Fruit fly (Drosophila melanogaster) whole organism, prepupa: Measurements from ENCODE around the gene CG42494.

Experiments
- Blimp-1 ChIP-seq: fragments of 200-800 bp; sonication (Bioruptor generic); optimal IDR thresholded peaks from 3 replicates; lab custom pipeline; 2017; ENCODE audit warnings: missing biosample characterization, missing genetic modification characterization, mild to moderate bottlenecking, moderate library complexity, missing genetic modification reagents
- CG10631 ChIP-seq: fragments of 200-800 bp; sonication (Bioruptor generic); optimal IDR thresholded peaks from 2 replicates; lab custom pipeline; 2016; ENCODE audit warnings: missing biosample characterization, missing genetic modification characterization
- CG10669 ChIP-seq: fragments of 200-800 bp; sonication (Bioruptor generic); optimal IDR thresholded peaks from 3 replicates; lab custom pipeline; 2018; ENCODE audit warnings: missing biosample characterization, mild to moderate bottlenecking, missing genetic modification characterization, moderate library complexity
- CG11762 ChIP-seq: fragments of 200-800 bp; sonication (Bioruptor generic); optimal IDR thresholded peaks from 3 replicates; lab custom pipeline; 2016; ENCODE audit warnings: missing biosample characterization, missing genetic modification characterization; ENCODE audit not compliant: insufficient read depth
- CG11902 ChIP-seq: fragments of 200-800 bp; sonication (Bioruptor generic); optimal IDR thresholded peaks from 3 replicates; lab custom pipeline; 2016; ENCODE audit warnings: missing biosample characterization, missing genetic modification characterization
- CG1621 ChIP-seq: fragments of 200-800 bp; sonication (Bioruptor generic); optimal IDR thresholded peaks from 3 replicates; lab custom pipeline; 2018; ENCODE audit warnings: missing biosample characterization, mild to moderate bottlenecking, missing genetic modification characterization
- CG3032 ChIP-seq: fragments of 200-800 bp; optimal IDR thresholded peaks from 2 replicates; lab custom pipeline; 2019; ENCODE audit warnings: missing biosample characterization, mild to moderate bottlenecking, missing genetic modification characterization, moderate library complexity
- CG32006 ChIP-seq: fragments of 200-800 bp; sonication (Bioruptor generic); optimal IDR thresholded peaks from 3 replicates; lab custom pipeline; 2017; ENCODE audit warnings: missing biosample characterization, mild to moderate bottlenecking, missing genetic modification characterization
- CG3919 ChIP-seq: fragments of 200-800 bp; sonication (Bioruptor generic); optimal IDR thresholded peaks from 3 replicates; lab custom pipeline; 2016; ENCODE audit warnings: missing biosample characterization, missing genetic modification characterization
- CG6163 ChIP-seq: fragments of 200-800 bp; sonication (Bioruptor generic); IDR thresholded peaks from 3 replicates; pipeline ENCODE4 v1.3.6; 2022; ENCODE audit warnings: missing biosample characterization, missing genetic modification characterization
- CG6792 ChIP-seq: fragments of 200-800 bp; sonication (Bioruptor generic); optimal IDR thresholded peaks from 3 replicates; lab custom pipeline; 2016; ENCODE audit warnings: missing biosample characterization, missing genetic modification characterization
- CG7368 ChIP-seq: fragments of 200-800 bp; sonication (Bioruptor generic); optimal IDR thresholded peaks from 3 replicates; lab custom pipeline; 2016; ENCODE audit warnings: missing biosample characterization, missing genetic modification characterization
- CG8119 ChIP-seq: fragments of 200-800 bp; sonication (Bioruptor generic); IDR thresholded peaks from 3 replicates; pipeline ENCODE4 v1.3.6; 2022; ENCODE audit warnings: missing biosample characterization, missing genetic modification characterization
- CG8632 ChIP-seq: fragments of 200-800 bp; sonication (Bioruptor generic); optimal IDR thresholded peaks from 3 replicates; lab custom pipeline; 2016; ENCODE audit warnings: missing biosample characterization, missing genetic modification characterization
- Eip75B ChIP-seq: fragments of 200-800 bp; sonication (Bioruptor generic); optimal IDR thresholded peaks from 3 replicates; lab custom pipeline; 2016; ENCODE audit warnings: missing biosample characterization, missing genetic modification characterization
- Eip78C ChIP-seq: fragments of 200-800 bp; sonication (Bioruptor generic); peaks from one replicate; lab custom pipeline; 2016; ENCODE audit warnings: missing biosample characterization, missing genetic modification characterization
- Eip93F ChIP-seq: fragments of 200-800 bp; sonication (Bioruptor generic); optimal IDR thresholded peaks from 2 replicates; lab custom pipeline; 2016; ENCODE audit warnings: missing biosample characterization, mild to moderate bottlenecking, missing genetic modification characterization
- Ets96B ChIP-seq: fragments of 200-800 bp; optimal IDR thresholded peaks from 2 replicates; lab custom pipeline; 2019; ENCODE audit warnings: missing biosample characterization, mild to moderate bottlenecking, missing genetic modification characterization, moderate library complexity
- Gug ChIP-seq: fragments of 200-800 bp; sonication (Bioruptor generic); IDR thresholded peaks from 2 replicates; pipeline ENCODE4 v1.3.6; 2022; ENCODE audit warnings: missing biosample characterization, missing genetic modification characterization
- Hr38 ChIP-seq: sonication (Bioruptor generic); optimal IDR thresholded peaks from 2 replicates; lab custom pipeline; 2016; ENCODE audit warnings: missing biosample characterization, missing genetic modification characterization
- Hr39 ChIP-seq: fragments of 200-800 bp; sonication (Bioruptor generic); optimal IDR thresholded peaks from 2 replicates; lab custom pipeline; 2016; ENCODE audit warnings: missing biosample characterization, missing genetic modification characterization
- Lpt ChIP-seq: fragments of 200-800 bp; sonication (Bioruptor generic); optimal IDR thresholded peaks from 3 replicates; lab custom pipeline; 2016; ENCODE audit warnings: missing biosample characterization, missing genetic modification characterization
- Met ChIP-seq: fragments of 200-800 bp; sonication (Bioruptor generic); optimal IDR thresholded peaks from 3 replicates; lab custom pipeline; 2016; ENCODE audit warnings: missing biosample characterization, missing genetic modification characterization
- Smox ChIP-seq: fragments of 200-800 bp; sonication (Bioruptor generic); optimal IDR thresholded peaks from 3 replicates; lab custom pipeline; 2016; ENCODE audit warnings: missing biosample characterization, missing genetic modification characterization
- Sox102F ChIP-seq: fragments of 200-800 bp; sonication (Bioruptor generic); optimal IDR thresholded peaks from 2 replicates; lab custom pipeline; 2016; ENCODE audit warnings: missing biosample characterization, mild to moderate bottlenecking, missing genetic modification characterization
- Sox15 ChIP-seq: fragments of 200-800 bp; sonication (Bioruptor generic); optimal IDR thresholded peaks from 3 replicates; lab custom pipeline; 2016; ENCODE audit warnings: missing biosample characterization, missing genetic modification characterization
- achi ChIP-seq: fragments of 200-800 bp; sonication (Bioruptor generic); optimal IDR thresholded peaks from 3 replicates; lab custom pipeline; 2016; ENCODE audit warnings: missing biosample characterization, missing genetic modification characterization
- acj6 ChIP-seq: fragments of 200-800 bp; sonication (Bioruptor generic); optimal IDR thresholded peaks from 3 replicates; lab custom pipeline; 2016; ENCODE audit warnings: missing biosample characterization, missing genetic modification characterization
- cyc ChIP-seq: fragments of 200-800 bp; sonication (Bioruptor generic); optimal IDR thresholded peaks from 3 replicates; lab custom pipeline; 2016; ENCODE audit warnings: missing biosample characterization, missing genetic modification characterization
- dac ChIP-seq: fragments of 200-800 bp; sonication (Bioruptor generic); optimal IDR thresholded peaks from 2 replicates; lab custom pipeline; 2017; ENCODE audit warnings: missing biosample characterization, mild to moderate bottlenecking, missing genetic modification characterization
- dsx ChIP-seq: fragments of 200-800 bp; optimal IDR thresholded peaks from 3 replicates; lab custom pipeline; 2019; ENCODE audit warnings: missing biosample characterization, mild to moderate bottlenecking, missing genetic modification characterization, moderate library complexity; ENCODE audit not compliant: poor library complexity, severe bottlenecking
- fd59A ChIP-seq: fragments of 200-800 bp; sonication (Bioruptor generic); optimal IDR thresholded peaks from 2 replicates; lab custom pipeline; 2017; ENCODE audit warnings: missing biosample characterization, mild to moderate bottlenecking, missing genetic modification characterization, missing genetic modification reagents
- fd85E ChIP-seq: fragments of 200-800 bp; sonication (Bioruptor generic); optimal IDR thresholded peaks from 3 replicates; lab custom pipeline; 2016; ENCODE audit warnings: missing biosample characterization, missing genetic modification characterization
- fkh ChIP-seq: fragments of 200-800 bp; sonication (Bioruptor generic); optimal IDR thresholded peaks from 3 replicates; lab custom pipeline; 2017; ENCODE audit warnings: missing biosample characterization, mild to moderate bottlenecking, missing genetic modification characterization, moderate library complexity
- lz ChIP-seq: fragments of 200-800 bp; sonication (Bioruptor generic); optimal IDR thresholded peaks from 3 replicates; lab custom pipeline; 2016; ENCODE audit warnings: missing biosample characterization, missing genetic modification characterization
- net ChIP-seq: fragments of 200-800 bp; sonication (Bioruptor generic); optimal IDR thresholded peaks from 3 replicates; lab custom pipeline; 2016; ENCODE audit warnings: missing biosample characterization, missing genetic modification characterization
- pdm3 ChIP-seq: fragments of 200-800 bp; sonication (Bioruptor generic); optimal IDR thresholded peaks from 3 replicates; lab custom pipeline; 2016; ENCODE audit warnings: missing biosample characterization, missing genetic modification characterization
- salr ChIP-seq, 2 experiments: fragments of 200-800 bp; sonication (Bioruptor generic); optimal IDR thresholded peaks; 3 replicates each; lab custom pipeline; 2016 to 2018; ENCODE audit warnings: missing biosample characterization in 2 of 2, missing genetic modification characterization in 2 of 2, mild to moderate bottlenecking in 1 of 2
- spab ChIP-seq: fragments of 200-800 bp; sonication (Bioruptor generic); optimal IDR thresholded peaks from 2 replicates; lab custom pipeline; 2017; ENCODE audit warnings: missing biosample characterization, mild to moderate bottlenecking, missing genetic modification characterization, missing genetic modification reagents
- ss ChIP-seq, 2 experiments: fragments of 200-800 bp; sonication (Bioruptor generic); optimal IDR thresholded peaks; 2 replicates in 1 of 2; 3 replicates in 1 of 2; lab custom pipeline; 2017 to 2018; ENCODE audit warnings: mild to moderate bottlenecking in 2 of 2, missing biosample characterization in 2 of 2, missing genetic modification characterization in 2 of 2, moderate library complexity in 1 of 2
- svp ChIP-seq: fragments of 200-800 bp; sonication (Bioruptor generic); peaks from one replicate; lab custom pipeline; 2016; ENCODE audit warnings: missing biosample characterization, missing genetic modification characterization
- topi ChIP-seq: fragments of 200-800 bp; sonication (Bioruptor generic); optimal IDR thresholded peaks from 3 replicates; lab custom pipeline; 2016; ENCODE audit warnings: missing biosample characterization, missing genetic modification characterization
- vri ChIP-seq: fragments of 200-800 bp; sonication (Bioruptor generic); optimal IDR thresholded peaks from 3 replicates; lab custom pipeline; 2016; ENCODE audit warnings: missing biosample characterization, mild to moderate bottlenecking, missing genetic modification characterization

CG42494 gene

DNA sequence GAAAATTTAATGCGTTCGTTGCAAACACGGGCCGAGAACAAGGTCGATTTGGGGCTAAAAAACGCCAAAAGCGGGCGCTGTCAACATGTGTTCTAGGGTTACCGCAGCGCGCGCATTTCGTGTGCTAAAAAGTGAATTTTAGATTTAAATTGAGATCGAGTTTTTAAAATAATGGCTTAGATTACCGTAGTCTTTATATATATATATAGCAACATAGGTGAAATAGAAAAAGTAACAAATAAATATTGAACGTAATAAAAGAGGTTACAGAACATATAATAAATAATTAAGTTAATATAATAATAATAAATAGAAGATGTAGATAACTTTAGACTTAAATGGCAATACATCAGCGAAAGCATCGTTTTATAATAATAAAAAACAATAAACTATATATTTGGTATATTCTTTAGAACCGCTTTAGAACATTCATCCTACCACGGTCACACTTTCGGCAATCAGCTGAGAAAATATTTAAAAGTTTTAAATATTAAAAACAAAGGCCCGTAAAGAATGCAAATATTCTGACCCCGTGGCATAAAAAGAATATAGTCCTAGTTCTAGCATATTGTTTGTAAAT, 40.7 kb upstream of the CG42494 start, which contains the start of the genes CG11537 and Alg2 (continued):
- no peak for TF ChIP-seq CG11762 (GFP tag; lab: Kevin White, UChicago)
- peak; percentile 16 for TF ChIP-seq vri (GFP tag; lab: Kevin White, UChicago)
- TF ChIP-seq Sox102F (GFP tag; lab: Kevin White, UChicago): no peak
- TF ChIP-seq salr (GFP tag; optimal IDR thresholded peaks at IDR 0.05; lab: Kevin White, UChicago): peak in 1 of 2 experiments; percentile 7
- no peak for TF ChIP-seq dac (GFP tag; lab: Kevin White, UChicago)
- no peak for TF ChIP-seq CG11902 (GFP tag; lab: Kevin White, UChicago)
- peak; percentile 31 for TF ChIP-seq CG3919 (GFP tag; lab: Kevin White, UChicago)
- no peak for TF ChIP-seq Hr39 (GFP tag; lab: Kevin White, UChicago)
- TF ChIP-seq Gug (GFP tag; lab: Robert Waterston, UW): no peak
- peak; percentile 10 for TF ChIP-seq Ets96B (tag; lab: Kevin White, UChicago)
- no peak for TF ChIP-seq acj6 (GFP tag; lab: Kevin White, UChicago)
- TF ChIP-seq svp (GFP tag; lab: Kevin White, UChicago): peak; percentile 64
- no peak for TF ChIP-seq Hr38
- peak; percentile 36 for TF ChIP-seq CG3032 (tag; lab: Kevin White, UChicago)
- TF ChIP-seq CG7368 (GFP tag; lab: Kevin White, UChicago): no peak
- no peak for TF ChIP-seq pdm3 (GFP tag; lab: Kevin White, UChicago)
- TF ChIP-seq CG6163: no peak
- no peak for TF ChIP-seq CG32006 (GFP tag; lab: Kevin White, UChicago)
- TF ChIP-seq cyc (GFP tag; lab: Kevin White, UChicago): no peak
- TF ChIP-seq net (GFP tag; lab: Kevin White, UChicago): no peak
- no peak for TF ChIP-seq CG10669 (GFP tag; lab: Kevin White, UChicago)
- no peak for TF ChIP-seq Lpt (GFP tag; lab: Kevin White, UChicago)
- TF ChIP-seq CG1621 (tag; lab: Kevin White, UChicago): no peak
- no peak for TF ChIP-seq fkh (GFP tag; lab: Kevin White, UChicago)
- TF ChIP-seq spab (GFP tag; lab: Kevin White, UChicago): no peak
- no peak for TF ChIP-seq CG8119 (GFP tag; lab: Robert Waterston, UW)
- no peak for TF ChIP-seq lz (GFP tag; lab: Kevin White, UChicago)
- no peak for TF ChIP-seq Blimp-1 (GFP tag; lab: Kevin White, UChicago)
- no peak for TF ChIP-seq Smox (GFP tag; lab: Kevin White, UChicago)
- no peak for TF ChIP-seq CG8632 (GFP tag; lab: Kevin White, UChicago)
- no peak for TF ChIP-seq Eip78C (GFP tag; lab: Kevin White, UChicago)

DNA sequence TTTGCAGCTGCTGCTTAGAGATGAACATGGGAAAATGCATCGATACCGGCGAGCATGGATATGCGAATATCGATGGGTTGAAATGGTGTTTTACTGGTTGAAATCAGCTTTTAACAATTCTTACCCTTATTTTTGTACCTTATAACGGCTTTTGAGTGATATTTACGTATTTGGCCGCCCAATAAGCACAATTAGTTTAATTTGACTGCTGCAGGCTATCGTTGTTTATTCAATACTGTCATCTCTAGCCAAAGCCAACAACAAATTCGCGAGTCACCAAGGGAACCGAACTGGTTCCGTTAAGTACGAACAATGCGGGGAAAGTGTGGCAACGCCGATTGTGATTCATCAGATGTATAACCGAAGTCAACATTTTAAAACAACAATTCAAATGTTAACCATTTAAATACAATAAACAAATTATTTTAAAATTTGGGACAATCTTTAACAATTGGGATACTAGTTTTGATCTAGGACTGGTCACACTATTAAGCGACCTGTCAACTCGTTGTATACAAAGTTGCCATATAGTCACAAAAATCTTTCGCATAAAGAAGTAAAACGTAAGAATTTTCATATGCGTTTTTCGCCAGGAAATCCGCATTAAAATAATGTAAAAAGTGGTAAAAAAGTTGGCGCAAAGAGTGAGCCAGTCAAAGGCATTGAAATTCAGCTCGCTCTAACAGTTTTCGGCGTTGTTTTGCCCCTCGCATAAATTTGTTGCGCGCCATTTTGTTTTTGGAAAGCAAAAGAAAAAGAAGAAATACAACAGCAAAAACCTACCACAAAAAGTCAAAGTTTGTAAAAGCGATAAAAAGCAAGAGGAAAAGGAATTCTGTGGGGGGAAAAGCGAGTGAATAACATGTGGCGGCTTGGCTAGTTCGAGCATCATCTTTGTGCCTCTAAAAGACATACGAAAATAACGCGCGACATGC, 35.8 kb upstream of the CG42494 start, which contains the start of the genes Usp5 and BtbVII:
Gene Usp5, minus strand, starts transcription at position 234 of the 935 bp plus-strand sequence.
Gene BtbVII, plus strand, starts transcription at position 522 of the 935 bp plus-strand sequence.
- no peak for TF ChIP-seq Hr38
- TF ChIP-seq topi: peak; percentile 49
- peak; percentile 31 for TF ChIP-seq cyc (GFP tag; lab: Kevin White, UChicago)
- TF ChIP-seq CG3032 (tag; lab: Kevin White, UChicago): peak; percentile 39
- TF ChIP-seq fd85E (GFP tag; lab: Kevin White, UChicago): no peak
- no peak for TF ChIP-seq Sox102F (GFP tag; lab: Kevin White, UChicago)
- peak; percentile 29 for TF ChIP-seq CG32006 (GFP tag; lab: Kevin White, UChicago)
- no peak for TF ChIP-seq Eip93F
- no peak for TF ChIP-seq Hr39 (GFP tag; lab: Kevin White, UChicago)
- TF ChIP-seq fd59A (GFP tag; lab: Kevin White, UChicago): peak; percentile 20
- TF ChIP-seq acj6 (GFP tag; lab: Kevin White, UChicago): peak; percentile 70
- peak; percentile 19 for TF ChIP-seq vri (GFP tag; lab: Kevin White, UChicago)
- TF ChIP-seq Met (GFP tag; lab: Kevin White, UChicago): peak; percentile 68
- TF ChIP-seq ss (GFP tag; optimal IDR thresholded peaks at IDR 0.05; lab: Kevin White, UChicago): peak in 1 of 2 experiments; percentile 66
- TF ChIP-seq spab (GFP tag; lab: Kevin White, UChicago): peak; percentile 6
- peak; percentile 17 for TF ChIP-seq dsx (GFP tag; lab: Kevin White, UChicago)
- peak; percentile 53 for TF ChIP-seq Gug (GFP tag; lab: Robert Waterston, UW)
- peak; percentile 94 for TF ChIP-seq fkh (GFP tag; lab: Kevin White, UChicago)
- no peak for TF ChIP-seq CG10669 (GFP tag; lab: Kevin White, UChicago)
- TF ChIP-seq salr (GFP tag; optimal IDR thresholded peaks at IDR 0.05; lab: Kevin White, UChicago): peak in 1 of 2 experiments; percentile 12
- TF ChIP-seq Eip75B (GFP tag; lab: Kevin White, UChicago): peak; percentile 62
- TF ChIP-seq Eip78C (GFP tag; lab: Kevin White, UChicago): peak; percentile 91
- peak; percentile 6 for TF ChIP-seq Sox15
- TF ChIP-seq CG11902 (GFP tag; lab: Kevin White, UChicago): no peak
- no peak for TF ChIP-seq CG7368 (GFP tag; lab: Kevin White, UChicago)
- TF ChIP-seq achi (GFP tag; lab: Kevin White, UChicago): peak; percentile 52
- TF ChIP-seq CG6792: peak; percentile 48
- peak; percentile 79 for TF ChIP-seq lz (GFP tag; lab: Kevin White, UChicago)
- TF ChIP-seq pdm3 (GFP tag; lab: Kevin White, UChicago): no peak
- no peak for TF ChIP-seq CG8632 (GFP tag; lab: Kevin White, UChicago)
- no peak for TF ChIP-seq Blimp-1 (GFP tag; lab: Kevin White, UChicago)
- TF ChIP-seq CG10631 (GFP tag; lab: Kevin White, UChicago): no peak
